Fruit fly (Drosophila melanogaster): ENCODE results near the gene CG10553.

dm6 chr3R:25275276-25275675 lies 42.6 kb downstream of the CG10553 start:
- TF ChIP-seq Usf (GFP tag; optimal IDR thresholded peaks at IDR 0.05) (no peak), kay (GFP tag; optimal IDR thresholded peaks at IDR 0.05) (no peak), Oaz (GFP tag; IDR thresholded peaks at IDR 0.05) (no peak), grau (tag; optimal IDR thresholded peaks at IDR 0.05) (peak; percentile 15), schlank (tag; optimal IDR thresholded peaks at IDR 0.05) (peak; percentile 34)

Data from whole organism, embryonic.